Fruit fly (Drosophila melanogaster): ENCODE results near the gene mtSSB.

The mtSSB gene

DNA sequence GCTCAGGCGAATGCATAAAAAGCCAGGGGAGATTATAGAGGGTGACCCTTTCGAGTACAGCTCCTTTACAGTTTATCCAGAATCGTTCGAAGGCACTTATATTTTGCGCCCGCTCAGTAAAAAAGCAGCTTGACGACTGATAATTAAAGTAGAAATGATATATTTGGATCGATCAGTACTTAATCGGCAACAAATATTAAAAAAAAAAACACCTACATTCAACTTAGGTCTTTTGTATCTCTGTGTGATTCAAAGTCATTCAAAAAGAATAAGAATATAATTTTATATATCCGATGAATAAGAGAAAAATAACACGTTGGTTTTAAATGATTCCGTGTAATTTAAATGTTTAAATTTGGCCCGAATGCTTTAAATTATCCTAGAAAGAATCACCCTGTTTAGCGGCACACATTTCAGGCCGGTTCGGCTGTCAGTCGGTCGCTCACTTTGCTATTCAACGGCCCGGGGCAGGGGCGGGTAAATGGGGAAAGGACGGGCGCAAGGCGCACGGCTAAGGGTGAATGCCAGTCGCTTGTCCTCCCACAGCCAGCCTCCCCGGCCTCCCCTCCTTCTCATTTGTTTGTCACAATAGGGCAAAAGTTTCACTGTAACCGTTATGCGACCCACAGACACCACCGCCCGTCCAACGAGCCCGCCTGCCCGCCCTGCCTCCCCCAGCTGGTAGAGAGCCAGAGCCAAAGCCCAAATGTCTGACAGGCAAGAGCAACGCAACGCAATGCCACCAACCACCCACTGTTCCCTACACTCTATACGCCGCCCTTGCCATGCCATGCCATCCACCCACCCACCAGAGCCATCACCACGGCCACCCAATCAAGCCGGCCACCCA is 8.0 kb upstream of the mtSSB start (continued):
- TF ChIP-seq CG1529 (GFP tag; optimal IDR thresholded peaks at IDR 0.05) = no peak
- TF ChIP-seq CG11696 (GFP tag; IDR thresholded peaks at IDR 0.05) = no peak
- TF ChIP-seq CG11695 (GFP tag; IDR thresholded peaks at IDR 0.05) = peak; percentile 64; the same call in 1 of the 3 replicates
- no peak for TF ChIP-seq dan (GFP tag; IDR thresholded peaks at IDR 0.05)
- peak; percentile 75; the same call in 1 of the 4 replicates for TF ChIP-seq chinmo (GFP tag; IDR thresholded peaks at IDR 0.05; ENCODE audit: partially characterized antibody)
- TF ChIP-seq nerfin-2 (GFP tag; IDR thresholded peaks at IDR 0.05; ENCODE audit: partially characterized antibody) = no peak
- TF ChIP-seq hkb (optimal IDR thresholded peaks at IDR 0.05) = no peak
- no peak for TF ChIP-seq hkb (GFP tag; IDR thresholded peaks at IDR 0.05)
- no peak for TF ChIP-seq hbn (GFP tag; IDR thresholded peaks at IDR 0.05; ENCODE audit: partially characterized antibody)
- TF ChIP-seq gem (tag; optimal IDR thresholded peaks at IDR 0.05) = peak; percentile 72
- peak; percentile 82 for TF ChIP-seq Hey (tag; optimal IDR thresholded peaks at IDR 0.05)
- no peak for TF ChIP-seq knrl (GFP tag; IDR thresholded peaks at IDR 0.05; ENCODE audit: partially characterized antibody)
- peak; percentile 41 for TF ChIP-seq CG10366 (GFP tag; IDR thresholded peaks at IDR 0.05)
- TF ChIP-seq sens-2 (GFP tag; IDR thresholded peaks at IDR 0.05) = no peak
- peak; percentile 40 for TF ChIP-seq bcd (GFP tag; optimal IDR thresholded peaks at IDR 0.05)
- TF ChIP-seq kah (GFP tag; optimal IDR thresholded peaks at IDR 0.05) = peak; percentile 28
- peak; percentile 45 for TF ChIP-seq CG2120 (GFP tag; optimal IDR thresholded peaks at IDR 0.05)
- no peak for TF ChIP-seq ERR (GFP tag; optimal IDR thresholded peaks at IDR 0.05)
- TF ChIP-seq Sin3A (optimal IDR thresholded peaks at IDR 0.05) = no peak
- TF ChIP-seq CG16863 (GFP tag; optimal IDR thresholded peaks at IDR 0.05) = no peak
- peak; percentile 59 for TF ChIP-seq phol (tag; optimal IDR thresholded peaks at IDR 0.05)
- peak; percentile 28 for TF ChIP-seq CG17385 (GFP tag; optimal IDR thresholded peaks at IDR 0.05)
- TF ChIP-seq az2 (GFP tag; optimal IDR thresholded peaks at IDR 0.05) = peak; percentile 22
- TF ChIP-seq dpn (GFP tag; optimal IDR thresholded peaks at IDR 0.05) = peak in 1 of 2 experiments; percentile 12
- no peak for TF ChIP-seq CG3163 (GFP tag; optimal IDR thresholded peaks at IDR 0.05)
- TF ChIP-seq CG10462 (GFP tag; optimal IDR thresholded peaks at IDR 0.05) = no peak
- TF ChIP-seq Oli (tag; optimal IDR thresholded peaks at IDR 0.05) = peak; percentile 43
- TF ChIP-seq Dip2 (GFP tag; IDR thresholded peaks at IDR 0.05) = no peak
- no peak for TF ChIP-seq CG33557 (GFP tag; optimal IDR thresholded peaks at IDR 0.05)
- no peak for TF ChIP-seq Lpt (GFP tag; optimal IDR thresholded peaks at IDR 0.05)
- no peak for TF ChIP-seq fd3F (GFP tag; optimal IDR thresholded peaks at IDR 0.05)
- TF ChIP-seq Sry-β (GFP tag; optimal IDR thresholded peaks at IDR 0.05) = no peak
- peak; percentile 18 for TF ChIP-seq Hr3 (GFP tag; optimal IDR thresholded peaks at IDR 0.05)
- no peak for TF ChIP-seq twi (tag; optimal IDR thresholded peaks at IDR 0.05)
- TF ChIP-seq CG1233 (GFP tag; optimal IDR thresholded peaks at IDR 0.05) = peak; percentile 72
- TF ChIP-seq tap (tag; optimal IDR thresholded peaks at IDR 0.05) = no peak
- TF ChIP-seq CG10267 (tag; optimal IDR thresholded peaks at IDR 0.05) = peak; percentile 66
- no peak for TF ChIP-seq CG17328 (GFP tag; IDR thresholded peaks at IDR 0.05)
- TF ChIP-seq eve (GFP tag; optimal IDR thresholded peaks at IDR 0.05) = no peak
- TF ChIP-seq mirr (GFP tag; optimal IDR thresholded peaks at IDR 0.05) = no peak
- peak; percentile 39 for TF ChIP-seq gcm (GFP tag; optimal IDR thresholded peaks at IDR 0.05)
- TF ChIP-seq CG11247 (GFP tag; IDR thresholded peaks at IDR 0.05) = no peak
- TF ChIP-seq pb (GFP tag; optimal IDR thresholded peaks at IDR 0.05) = no peak
- TF ChIP-seq repo (GFP tag; optimal IDR thresholded peaks at IDR 0.05) = no peak
- TF ChIP-seq cg (GFP tag; optimal IDR thresholded peaks at IDR 0.05) = no peak
- no peak for TF ChIP-seq CG5245 (GFP tag; optimal IDR thresholded peaks at IDR 0.05)
- no peak for TF ChIP-seq CG7987 (GFP tag; optimal IDR thresholded peaks at IDR 0.05)
- TF ChIP-seq cato (GFP tag; optimal IDR thresholded peaks at IDR 0.05; ENCODE audit: borderline replicate concordance) = no peak
- peak; percentile 7; the same call in 1 of the 4 replicates for TF ChIP-seq Gug (GFP tag; IDR thresholded peaks at IDR 0.05)
- no peak for TF ChIP-seq CG2129 (GFP tag; IDR thresholded peaks at IDR 0.05; ENCODE audit: partially characterized antibody)

All from whole organism, embryonic.